Fruit fly (Drosophila melanogaster) whole organism, embryonic: Measurements from ENCODE around the gene Alg12.
A peak's percentile ranks its signal among the peaks of the same experiment; 100 is the strongest.

Experiments
- ATbp ChIP-seq: fragments of 200-800 bp; sonication (Bioruptor generic); optimal IDR thresholded peaks from 2 replicates; lab custom pipeline; 2017; ENCODE audit warnings: missing biosample characterization, mild to moderate bottlenecking, missing genetic modification characterization, missing genetic modification reagents
- CG10462 ChIP-seq: fragments of 200-800 bp; sonication (Bioruptor generic); optimal IDR thresholded peaks from 2 replicates; lab custom pipeline; 2016; ENCODE audit warnings: missing biosample characterization, missing genetic modification characterization
- CG11696 ChIP-seq: fragments of 200-800 bp; sonication (Bioruptor generic); IDR thresholded peaks from 2 replicates; pipeline ENCODE4 v1.3.6; 2022; ENCODE audit warnings: missing biosample characterization, missing genetic modification characterization
- CG12155 ChIP-seq: fragments of 200-800 bp; sonication (Bioruptor generic); optimal IDR thresholded peaks from 3 replicates; lab custom pipeline; 2016; ENCODE audit warnings: missing biosample characterization, missing genetic modification characterization
- CG12659 ChIP-seq: fragments of 200-800 bp; sonication (Bioruptor generic); optimal IDR thresholded peaks from 3 replicates; lab custom pipeline; 2017; ENCODE audit warnings: mild to moderate bottlenecking, missing biosample characterization, missing genetic modification reagents, missing genetic modification characterization
- CG17328 ChIP-seq: fragments of 200-800 bp; sonication (Bioruptor generic); IDR thresholded peaks from 2 replicates; pipeline ENCODE4 v1.3.6; 2022; ENCODE audit warnings: missing biosample characterization, missing genetic modification characterization
- CG17829 ChIP-seq: fragments of 200-800 bp; optimal IDR thresholded peaks from 2 replicates; lab custom pipeline; 2019; ENCODE audit warnings: missing biosample characterization, mild to moderate bottlenecking, missing genetic modification characterization, moderate library complexity
- CG18764 ChIP-seq: fragments of 200-800 bp; sonication (Bioruptor generic); optimal IDR thresholded peaks from 3 replicates; lab custom pipeline; 2016; ENCODE audit warnings: missing biosample characterization, missing genetic modification characterization
- CG2889 ChIP-seq: fragments of 200-800 bp; sonication (Bioruptor generic); IDR thresholded peaks from 3 replicates; pipeline ENCODE4 v1.3.6; 2022; ENCODE audit warnings: missing biosample characterization, missing genetic modification characterization
- CG31441 ChIP-seq: fragments of 200-800 bp; sonication (Bioruptor generic); IDR thresholded peaks from 2 replicates; pipeline ENCODE4 v1.3.6; 2022; ENCODE audit warnings: missing biosample characterization, missing genetic modification characterization
- CG32772 ChIP-seq: fragments of 200-800 bp; sonication (Bioruptor generic); IDR thresholded peaks from 2 replicates; pipeline ENCODE4 v1.3.6; 2022; ENCODE audit warnings: missing biosample characterization, missing genetic modification characterization
- CG3281 ChIP-seq: fragments of 200-800 bp; sonication (Bioruptor generic); optimal IDR thresholded peaks from 3 replicates; lab custom pipeline; 2017; ENCODE audit warnings: missing biosample characterization, mild to moderate bottlenecking, missing genetic modification characterization
- CG33557 ChIP-seq: fragments of 200-800 bp; sonication (Bioruptor generic); optimal IDR thresholded peaks from 2 replicates; lab custom pipeline; 2019; ENCODE audit warnings: missing biosample characterization, mild to moderate bottlenecking, missing genetic modification characterization, moderate library complexity
- CG34422 ChIP-seq: fragments of 200-800 bp; sonication (Bioruptor generic); IDR thresholded peaks from 3 replicates; pipeline ENCODE4 v1.3.6; 2022; ENCODE audit warnings: missing biosample characterization, missing genetic modification characterization
- CG8478 ChIP-seq: fragments of >200 bp; optimal IDR thresholded peaks from 2 replicates; lab custom pipeline; 2018
- CG9876 ChIP-seq: fragments of 200-800 bp; sonication (Bioruptor generic); optimal IDR thresholded peaks from 2 replicates; lab custom pipeline; 2016; ENCODE audit warnings: missing biosample characterization, missing genetic modification characterization
- Elba2 ChIP-seq: fragments of 200-800 bp; sonication (Bioruptor generic); optimal IDR thresholded peaks from 3 replicates; lab custom pipeline; 2016; ENCODE audit warnings: missing biosample characterization, missing genetic modification characterization
- Ets65A ChIP-seq: fragments of 200-800 bp; sonication (Bioruptor generic); peaks from one replicate; lab custom pipeline; 2016; ENCODE audit warnings: missing biosample characterization, missing genetic modification characterization
- Fer3 ChIP-seq: fragments of 200-800 bp; sonication (Bioruptor generic); optimal IDR thresholded peaks from 2 replicates; lab custom pipeline; 2018; ENCODE audit warnings: missing biosample characterization, mild to moderate bottlenecking, missing genetic modification characterization, moderate library complexity
- Mad ChIP-seq: fragments of 200-800 bp; sonication (Bioruptor generic); optimal IDR thresholded peaks from 2 replicates; lab custom pipeline; 2016; ENCODE audit warnings: missing biosample characterization, missing genetic modification characterization
- Med ChIP-seq: fragments of 200-800 bp; sonication (Bioruptor generic); peaks from one replicate; lab custom pipeline; 2016; ENCODE audit warnings: missing biosample characterization, missing genetic modification characterization, mild to moderate bottlenecking, inconsistent platforms, moderate library complexity
- Pdp1 ChIP-seq, 2 experiments: fragments of 200-800 bp; sonication (Bioruptor generic); optimal IDR thresholded peaks; 3 replicates each; lab custom pipeline; 2016; ENCODE audit warnings: missing biosample characterization in 2 of 2, missing genetic modification characterization in 2 of 2, mild to moderate bottlenecking in 1 of 2, moderate library complexity in 1 of 2
- ato ChIP-seq: fragments of 200-800 bp; sonication (Bioruptor generic); IDR thresholded peaks from 2 replicates; pipeline ENCODE4 v1.3.6; 2022; ENCODE audit warnings: missing biosample characterization, missing genetic modification characterization; ENCODE audit not compliant: partially characterized antibody
- cad ChIP-seq: fragments of >200 bp; optimal IDR thresholded peaks from 2 replicates; lab custom pipeline; 2017; ENCODE audit warnings: missing biosample characterization, missing genetic modification characterization
- chinmo ChIP-seq: fragments of 200-800 bp; sonication (Bioruptor generic); IDR thresholded peaks from 4 replicates; pipeline ENCODE4 v1.3.6; 2022; ENCODE audit warnings: missing biosample characterization, missing genetic modification characterization; ENCODE audit not compliant: partially characterized antibody
- emc ChIP-seq: fragments of 200-800 bp; sonication (Bioruptor generic); optimal IDR thresholded peaks from 2 replicates; lab custom pipeline; 2016; ENCODE audit warnings: missing biosample characterization, missing genetic modification characterization
- fd3F ChIP-seq: fragments of 200-800 bp; sonication (Bioruptor generic); optimal IDR thresholded peaks from 2 replicates; lab custom pipeline; 2018; ENCODE audit warnings: missing biosample characterization, mild to moderate bottlenecking, missing genetic modification characterization, moderate library complexity
- inv ChIP-seq: fragments of 200-800 bp; sonication (Bioruptor generic); IDR thresholded peaks from 2 replicates; pipeline ENCODE4 v1.3.6; 2022; ENCODE audit warnings: missing biosample characterization, missing genetic modification characterization; ENCODE audit not compliant: partially characterized antibody
- maf-S ChIP-seq: fragments of 200-800 bp; sonication (Bioruptor generic); optimal IDR thresholded peaks from 2 replicates; lab custom pipeline; 2016; ENCODE audit warnings: missing biosample characterization, missing genetic modification characterization
- sd ChIP-seq: fragments of 200-800 bp; sonication (Bioruptor generic); optimal IDR thresholded peaks from 3 replicates; lab custom pipeline; 2018; ENCODE audit warnings: missing biosample characterization, mild to moderate bottlenecking, missing genetic modification characterization, moderate library complexity
- sens ChIP-seq: fragments of 200-800 bp; sonication (Bioruptor generic); peaks from one replicate; lab custom pipeline; 2016; ENCODE audit warnings: missing biosample characterization, missing genetic modification characterization
- seq ChIP-seq: fragments of 200-800 bp; sonication (Bioruptor generic); IDR thresholded peaks from 2 replicates; pipeline ENCODE4 v1.3.6; 2022; ENCODE audit warnings: missing biosample characterization, missing genetic modification characterization
- sqz ChIP-seq: fragments of 200-800 bp; sonication (Bioruptor generic); optimal IDR thresholded peaks from 3 replicates; lab custom pipeline; 2018; ENCODE audit warnings: missing biosample characterization, mild to moderate bottlenecking, missing genetic modification characterization
- stwl ChIP-seq: fragments of 200-800 bp; sonication (Bioruptor generic); optimal IDR thresholded peaks from 3 replicates; lab custom pipeline; 2018; ENCODE audit warnings: missing biosample characterization, mild to moderate bottlenecking, missing genetic modification characterization, moderate library complexity
- zfh1 ChIP-seq: fragments of 200-800 bp; sonication (Bioruptor generic); IDR thresholded peaks from 3 replicates; pipeline ENCODE4 v1.3.6; 2022; ENCODE audit warnings: missing biosample characterization, missing genetic modification characterization

The Alg12 gene

dm6 chr3R:9740713-9741112 is 15.6 kb upstream of the Alg12 start, which contains the start of gene Pnn (continued):
- no peak for TF ChIP-seq ATbp (GFP tag; lab: Kevin White, UChicago)
- peak; percentile 24 for TF ChIP-seq CG17829 (tag; lab: Kevin White, UChicago)
- TF ChIP-seq CG11696 = no peak
- peak; percentile 30 for TF ChIP-seq CG12659 (GFP tag; lab: Kevin White, UChicago)
- no peak for TF ChIP-seq CG9876 (GFP tag; lab: Kevin White, UChicago)
- TF ChIP-seq inv (GFP tag; lab: Robert Waterston, UW) = peak; percentile 86
- TF ChIP-seq CG12155 (GFP tag; lab: Kevin White, UChicago) = no peak
- TF ChIP-seq CG18764 (GFP tag; lab: Kevin White, UChicago) = no peak
- TF ChIP-seq CG10462 (GFP tag; lab: Kevin White, UChicago) = no peak
- TF ChIP-seq ato (GFP tag; lab: Robert Waterston, UW) = peak; percentile 81; the same call in 1 of the 2 replicates
- no peak for TF ChIP-seq zfh1
- no peak for TF ChIP-seq Elba2 (GFP tag; lab: Kevin White, UChicago)
- no peak for TF ChIP-seq seq (GFP tag; lab: Robert Waterston, UW)
- TF ChIP-seq sqz = peak; percentile 65
- no peak for TF ChIP-seq fd3F (GFP tag; lab: Kevin White, UChicago)
- no peak for TF ChIP-seq CG31441
- TF ChIP-seq emc (GFP tag; lab: Kevin White, UChicago) = no peak
- no peak for TF ChIP-seq CG2889 (GFP tag; lab: Robert Waterston, UW)
- TF ChIP-seq CG32772 (GFP tag; lab: Robert Waterston, UW) = no peak
- no peak for TF ChIP-seq Pdp1 (GFP tag; optimal IDR thresholded peaks at IDR 0.05; lab: Kevin White, UChicago)
- no peak for TF ChIP-seq Mad (GFP tag; lab: Kevin White, UChicago)
- TF ChIP-seq maf-S = no peak
- TF ChIP-seq CG3281 (GFP tag; lab: Kevin White, UChicago) = no peak

- TF ChIP-seq CG33557 (GFP tag; lab: Kevin White, UChicago) (no peak), Med (GFP tag; lab: Kevin White, UChicago) (peak; percentile 22), sens (GFP tag; lab: Kevin White, UChicago) (peak; percentile 62)
These were observed 13.1 kb upstream of the Alg12 start, which contains the start of gene CG31415 for dm6 chr3R:9743217-9743616. Gene CG31415, plus strand, starts transcription at chr3R:9743517.

- TF ChIP-seq CG17328 (GFP tag; lab: Robert Waterston, UW) (no peak), CG34422 (GFP tag; lab: Robert Waterston, UW) (0 out of 3 replicates have a peak, but pooled peaks have one; percentile 33), Ets65A (GFP tag; lab: Kevin White, UChicago) (peak; percentile 55), stwl (no peak)
- TF ChIP-seq, all 482 proteins: peak for 2
These were observed 12.3 kb upstream of the Alg12 start for dm6 chr3R:9743995-9744394.

- TF ChIP-seq chinmo (GFP tag; lab: Robert Waterston, UW) (0 out of 4 replicates have a peak, but pooled peaks have one; percentile 5), sd (tag; lab: Kevin White, UChicago) (peak; percentile 1), cad (GFP tag; lab: Kevin White, UChicago) (peak; percentile 53), CG8478 (lab: Kevin White, UChicago) (no peak), Fer3 (tag; lab: Kevin White, UChicago) (no peak)
These were observed 10.8 kb upstream of the Alg12 start for dm6 chr3R:9745442-9745841.
